Fruit fly (Drosophila melanogaster): ENCODE results near the gene GNBP3.

The GNBP3 gene

DNA sequence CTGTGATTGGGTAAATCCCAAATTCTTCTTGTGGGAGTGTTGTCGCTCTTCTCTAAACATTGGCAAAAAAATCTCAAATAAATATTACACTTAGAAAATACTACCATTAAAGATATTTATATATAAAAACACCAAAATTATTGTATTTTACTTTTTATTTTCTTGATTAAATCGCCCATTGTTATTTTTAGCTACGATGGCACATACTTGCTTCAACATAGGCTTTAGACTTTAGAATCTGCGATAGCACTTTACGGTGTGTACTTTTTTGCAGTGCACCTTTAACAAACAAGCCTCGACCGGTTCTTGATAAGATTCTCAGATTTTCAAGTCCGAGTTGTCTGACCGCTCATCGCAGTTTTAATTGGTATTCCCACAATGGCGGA, at the start of gene GNBP3:
Gene GNBP3, plus strand, starts transcription at position 374 of the 386 bp plus-strand sequence.
- TF ChIP-seq CG34367 (tag; optimal IDR thresholded peaks at IDR 0.05): peak; percentile 88
- TF ChIP-seq CG12605 (GFP tag; IDR thresholded peaks at IDR 0.05): peak; percentile 89
- peak; percentile 88 for TF ChIP-seq CG15710 (tag; optimal IDR thresholded peaks at IDR 0.05)
- TF ChIP-seq fd96Ca (GFP tag; IDR thresholded peaks at IDR 0.05): peak; percentile 91
- TF ChIP-seq Ets98B (GFP tag; IDR thresholded peaks at IDR 0.05): peak; percentile 90
- TF ChIP-seq CG10348 (GFP tag; IDR thresholded peaks at IDR 0.05): no peak
- peak; percentile 95 for TF ChIP-seq CG14655 (GFP tag; optimal IDR thresholded peaks at IDR 0.05)
- TF ChIP-seq CG32121 (GFP tag; IDR thresholded peaks at IDR 0.05): peak; percentile 20; the same call in 1 of the 2 replicates
- TF ChIP-seq gl (tag; optimal IDR thresholded peaks at IDR 0.05): peak; percentile 83
- no peak for TF ChIP-seq Pif1A (GFP tag; optimal IDR thresholded peaks at IDR 0.05)
- peak; percentile 84 for TF ChIP-seq CG13204 (GFP tag; optimal IDR thresholded peaks at IDR 0.05)
- peak; percentile 97 for TF ChIP-seq Pif1B (GFP tag; optimal IDR thresholded peaks at IDR 0.05)
- TF ChIP-seq CG9948 (tag; optimal IDR thresholded peaks at IDR 0.05): peak; percentile 88
- peak; percentile 93 for TF ChIP-seq CG8301 (tag; optimal IDR thresholded peaks at IDR 0.05)
- TF ChIP-seq CG4496 (GFP tag; IDR thresholded peaks at IDR 0.05): peak; percentile 92
- TF ChIP-seq rn (GFP tag; IDR thresholded peaks at IDR 0.05): peak; percentile 42; the same call in 1 of the 2 replicates
- TF ChIP-seq Snoo (tag; optimal IDR thresholded peaks at IDR 0.05): peak; percentile 96
- peak; percentile 92 for TF ChIP-seq CG17806 (tag; optimal IDR thresholded peaks at IDR 0.05)
- TF ChIP-seq D1 (tag; optimal IDR thresholded peaks at IDR 0.05): no peak
- TF ChIP-seq EcR (GFP tag; optimal IDR thresholded peaks at IDR 0.05): peak; percentile 85
- TF ChIP-seq CG8159 (tag; optimal IDR thresholded peaks at IDR 0.05): peak; percentile 94

DNA sequence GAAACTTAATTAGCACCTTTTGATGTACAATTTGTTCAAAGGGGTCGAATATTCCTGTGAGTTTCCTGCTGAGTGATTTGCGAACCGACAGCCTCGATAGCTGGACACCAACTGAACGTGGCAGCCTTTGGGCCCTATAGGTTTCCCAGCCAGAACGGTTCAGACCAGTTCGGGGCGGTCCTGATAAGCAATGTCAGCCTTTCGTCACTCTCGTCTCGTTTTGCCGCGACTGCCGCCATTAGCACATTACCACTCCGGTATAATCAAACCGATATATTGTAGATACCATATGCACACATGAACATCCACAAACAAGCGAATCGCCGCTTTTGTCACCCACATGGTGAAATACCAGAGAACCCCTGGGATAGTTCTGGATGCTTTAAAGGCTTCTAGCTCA, 49.7 kb upstream of the GNBP3 start, which contains the start of gene TrpA1:
Gene TrpA1, minus strand, starts transcription at position 101 of the 400 bp plus-strand sequence.
- TF ChIP-seq fd96Ca (GFP tag; IDR thresholded peaks at IDR 0.05): no peak
- TF ChIP-seq CG32121 (GFP tag; IDR thresholded peaks at IDR 0.05): no peak
- TF ChIP-seq CG9948 (tag; optimal IDR thresholded peaks at IDR 0.05): no peak
- no peak for TF ChIP-seq CG10348 (GFP tag; IDR thresholded peaks at IDR 0.05)
- TF ChIP-seq Ets98B (GFP tag; IDR thresholded peaks at IDR 0.05): no peak
- no peak for TF ChIP-seq Pif1A (GFP tag; optimal IDR thresholded peaks at IDR 0.05)
- no peak for TF ChIP-seq CG8159 (tag; optimal IDR thresholded peaks at IDR 0.05)
- TF ChIP-seq CG13204 (GFP tag; optimal IDR thresholded peaks at IDR 0.05): no peak
- TF ChIP-seq CG8301 (tag; optimal IDR thresholded peaks at IDR 0.05): no peak
- TF ChIP-seq CG12605 (GFP tag; IDR thresholded peaks at IDR 0.05): no peak
- TF ChIP-seq CG34367 (tag; optimal IDR thresholded peaks at IDR 0.05): no peak

DNA sequence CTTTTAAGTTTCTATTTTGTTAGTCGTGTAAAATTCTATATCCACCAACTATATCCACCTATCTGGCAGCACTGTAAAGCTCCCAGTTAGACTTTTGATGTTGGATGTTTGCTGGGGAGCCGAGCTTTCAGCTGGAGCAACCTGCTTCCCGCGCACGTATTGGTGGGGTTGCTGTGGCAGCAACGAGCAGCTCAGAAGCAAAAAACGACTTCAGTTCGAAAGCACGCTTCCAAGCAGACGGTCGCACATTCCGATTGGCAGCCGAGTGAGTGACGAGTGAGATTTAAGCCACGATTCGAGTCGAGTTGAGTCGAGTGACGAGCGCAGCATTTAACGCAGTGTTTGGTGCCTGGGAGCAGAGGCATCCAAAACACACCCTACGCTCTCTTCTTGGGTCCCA, 42.5 kb upstream of the GNBP3 start, which contains the start of the genes Tsp66E and mfr:
Gene Tsp66E, plus strand, starts transcription at position 168 of the 400 bp plus-strand sequence.
Gene mfr, minus strand, starts transcription at position 340 of the 400 bp plus-strand sequence.
- peak; percentile 48; the same call in 1 of the 2 replicates for TF ChIP-seq CG12605 (GFP tag; IDR thresholded peaks at IDR 0.05)
- no peak for TF ChIP-seq CG32121 (GFP tag; IDR thresholded peaks at IDR 0.05)
- TF ChIP-seq CG13204 (GFP tag; optimal IDR thresholded peaks at IDR 0.05): peak; percentile 47
- no peak for TF ChIP-seq D1 (tag; optimal IDR thresholded peaks at IDR 0.05)
- TF ChIP-seq CG9948 (tag; optimal IDR thresholded peaks at IDR 0.05): no peak
- peak; percentile 65; the same call in 1 of the 2 replicates for TF ChIP-seq Ets98B (GFP tag; IDR thresholded peaks at IDR 0.05)
- TF ChIP-seq Pif1B (GFP tag; optimal IDR thresholded peaks at IDR 0.05): peak; percentile 21
- peak; percentile 63; the same call in 2 of the 3 replicates for TF ChIP-seq CG4496 (GFP tag; IDR thresholded peaks at IDR 0.05)
- TF ChIP-seq fd96Ca (GFP tag; IDR thresholded peaks at IDR 0.05): no peak; the same call in 2 of the 3 replicates
- peak; percentile 9 for TF ChIP-seq gl (tag; optimal IDR thresholded peaks at IDR 0.05)

DNA sequence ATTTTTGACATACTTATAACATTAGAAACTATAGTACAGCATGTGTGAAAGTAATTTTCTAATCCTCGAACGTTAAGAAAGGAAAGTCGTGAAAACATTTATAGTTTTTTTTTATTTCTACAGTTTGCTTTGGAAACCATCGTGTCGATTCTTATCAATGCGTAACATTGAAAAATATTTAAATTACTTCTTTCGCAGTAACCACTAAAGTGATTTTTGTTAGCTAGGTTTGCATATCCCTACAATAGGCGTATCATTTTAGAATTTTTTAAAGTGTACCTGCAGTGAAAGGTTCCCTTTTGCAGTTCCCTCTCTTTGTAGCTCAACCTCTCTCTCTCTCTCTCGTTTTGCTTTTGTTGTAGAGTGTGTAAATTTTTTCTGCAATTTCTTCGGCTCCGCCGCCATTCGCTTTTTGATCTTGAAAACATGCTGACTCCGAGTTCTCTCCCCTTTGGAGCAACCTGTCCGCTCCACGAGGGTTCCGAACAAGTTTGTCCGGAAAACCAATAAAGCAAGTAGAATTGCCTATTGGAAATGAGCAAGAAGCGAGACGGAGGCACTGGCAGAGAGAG, 41.2 kb upstream of the GNBP3 start:
- TF ChIP-seq CG13204 (GFP tag; optimal IDR thresholded peaks at IDR 0.05) (peak; percentile 20), CG4496 (GFP tag; IDR thresholded peaks at IDR 0.05) (peak; percentile 42; the same call in 1 of the 3 replicates), CG15710 (tag; optimal IDR thresholded peaks at IDR 0.05) (peak; percentile 54), CG8301 (tag; optimal IDR thresholded peaks at IDR 0.05) (peak; percentile 61), CG10348 (GFP tag; IDR thresholded peaks at IDR 0.05) (no peak), CG9948 (tag; optimal IDR thresholded peaks at IDR 0.05) (peak; percentile 65), Pif1B (GFP tag; optimal IDR thresholded peaks at IDR 0.05) (peak; percentile 67), Ets98B (GFP tag; IDR thresholded peaks at IDR 0.05) (no peak), gl (tag; optimal IDR thresholded peaks at IDR 0.05) (no peak), CG17806 (tag; optimal IDR thresholded peaks at IDR 0.05) (peak; percentile 58), fd96Ca (GFP tag; IDR thresholded peaks at IDR 0.05) (no peak), CG8159 (tag; optimal IDR thresholded peaks at IDR 0.05) (peak; percentile 71), CG32121 (GFP tag; IDR thresholded peaks at IDR 0.05) (no peak), D1 (tag; optimal IDR thresholded peaks at IDR 0.05) (peak; percentile 35), CG34367 (tag; optimal IDR thresholded peaks at IDR 0.05) (peak; percentile 10), rn (GFP tag; IDR thresholded peaks at IDR 0.05) (no peak), CG14655 (GFP tag; optimal IDR thresholded peaks at IDR 0.05) (peak; percentile 82), Snoo (tag; optimal IDR thresholded peaks at IDR 0.05) (peak; percentile 69), CG12605 (GFP tag; IDR thresholded peaks at IDR 0.05) (peak; percentile 53), EcR (GFP tag; optimal IDR thresholded peaks at IDR 0.05) (peak; percentile 65), Pif1A (GFP tag; optimal IDR thresholded peaks at IDR 0.05) (peak; percentile 63)

DNA sequence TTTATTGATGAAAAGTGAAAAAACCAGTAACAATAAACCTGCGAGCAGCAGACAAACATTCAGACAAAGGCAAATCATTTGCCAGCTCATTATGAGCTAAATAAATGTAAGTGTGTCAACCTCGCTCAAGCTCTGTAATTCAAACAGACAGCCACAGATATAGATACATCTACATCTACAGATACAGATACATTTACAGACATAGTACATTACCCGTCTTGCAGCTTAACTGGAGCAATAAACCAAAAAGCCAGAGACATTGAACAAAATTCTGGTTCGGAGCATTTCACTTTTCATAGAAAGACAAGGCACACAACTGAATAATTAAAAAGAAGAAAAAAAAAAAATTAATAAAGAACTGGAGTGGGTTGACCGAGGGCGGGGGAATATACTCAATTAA, 35.1 kb upstream of the GNBP3 start:
- TF ChIP-seq CG4496 (GFP tag; IDR thresholded peaks at IDR 0.05): no peak
- no peak for TF ChIP-seq EcR (GFP tag; optimal IDR thresholded peaks at IDR 0.05)
- TF ChIP-seq rn (GFP tag; IDR thresholded peaks at IDR 0.05): no peak
- no peak for TF ChIP-seq CG15710 (tag; optimal IDR thresholded peaks at IDR 0.05)
- no peak for TF ChIP-seq CG8159 (tag; optimal IDR thresholded peaks at IDR 0.05)
- no peak for TF ChIP-seq CG14655 (GFP tag; optimal IDR thresholded peaks at IDR 0.05)
- TF ChIP-seq fd96Ca (GFP tag; IDR thresholded peaks at IDR 0.05): no peak
- TF ChIP-seq CG10348 (GFP tag; IDR thresholded peaks at IDR 0.05): no peak
- TF ChIP-seq gl (tag; optimal IDR thresholded peaks at IDR 0.05): no peak
- TF ChIP-seq CG9948 (tag; optimal IDR thresholded peaks at IDR 0.05): no peak
- TF ChIP-seq Pif1A (GFP tag; optimal IDR thresholded peaks at IDR 0.05): no peak
- no peak for TF ChIP-seq D1 (tag; optimal IDR thresholded peaks at IDR 0.05)
- no peak for TF ChIP-seq Snoo (tag; optimal IDR thresholded peaks at IDR 0.05)
- no peak for TF ChIP-seq Ets98B (GFP tag; IDR thresholded peaks at IDR 0.05)

All from whole organism, pupa.